Worm (Caenorhabditis elegans) whole organism, L4/young adult: ENCODE data around the gene F14F9.2.

Experiments used
- W03F9.2 ChIP-seq: fragments of 150-350 bp; optimal IDR thresholded peaks from 2 replicates; lab custom pipeline; 2014; ENCODE audit warnings: missing biosample characterization, missing genetic modification characterization
- him-1 ChIP-seq: sonication (generic microtip); optimal IDR thresholded peaks from 2 replicates; lab custom pipeline; 2016; ENCODE audit warnings: missing genotype, missing genetic modification reagents, missing genetic modification characterization, missing compliant biosample characterization

DNA sequence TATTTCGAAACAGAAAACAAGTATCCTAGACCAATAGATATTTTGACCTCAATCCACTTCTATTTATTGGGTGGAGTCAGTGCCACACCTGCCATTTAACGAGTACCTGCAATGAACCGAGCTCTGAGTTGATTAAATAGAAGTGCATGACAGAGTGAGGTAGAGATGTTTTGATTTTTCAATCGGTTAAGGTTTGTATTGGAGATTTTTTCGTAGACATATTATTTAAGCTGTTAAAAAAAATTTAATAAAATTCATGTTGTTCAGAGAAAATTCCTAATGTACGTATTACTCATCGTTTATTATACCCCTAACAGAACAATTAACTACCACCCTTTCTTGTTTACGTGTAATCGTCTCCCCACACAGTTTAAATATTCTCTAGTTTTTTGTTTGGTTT, 10.9 kb downstream of the F14F9.2 start, which contains the start of gene srx-38:
- no peak for TF ChIP-seq W03F9.2
- no peak for TF ChIP-seq him-1 (tag; lab: Kevin White, UChicago)
